Fruit fly (Drosophila melanogaster) whole organism, embryonic: Measurements from ENCODE around the gene BtbVII.
A peak's percentile ranks its signal among the peaks of the same experiment; 100 is the strongest.

Source experiments
- Awh ChIP-seq: fragments of 200-800 bp; sonication (Bioruptor generic); IDR thresholded peaks from 2 replicates; pipeline ENCODE4, ENCODE4 v1.3.6; 2022; ENCODE audit warnings: missing biosample characterization, missing genetic modification characterization
- CG10543 ChIP-seq: fragments of 200-800 bp; sonication (Bioruptor generic); optimal IDR thresholded peaks from 3 replicates; lab custom pipeline; 2017; ENCODE audit warnings: missing biosample characterization, mild to moderate bottlenecking, missing genetic modification characterization, moderate library complexity
- CG11247 ChIP-seq: fragments of 200-800 bp; sonication (Bioruptor generic); IDR thresholded peaks from 2 replicates; pipeline ENCODE4 v1.3.6; 2022; ENCODE audit warnings: missing biosample characterization, missing genetic modification characterization
- CG15479 ChIP-seq: fragments of 200-800 bp; sonication (Bioruptor generic); optimal IDR thresholded peaks from 3 replicates; lab custom pipeline; 2019; ENCODE audit warnings: missing biosample characterization, mild to moderate bottlenecking, missing genetic modification characterization, moderate library complexity
- CG15601 ChIP-seq: fragments of 200-800 bp; sonication (Bioruptor generic); optimal IDR thresholded peaks from 3 replicates; lab custom pipeline; 2019; ENCODE audit warnings: missing biosample characterization, mild to moderate bottlenecking, missing genetic modification characterization, moderate library complexity
- CG17361 ChIP-seq: fragments of 200-800 bp; sonication (Bioruptor generic); IDR thresholded peaks from 3 replicates; pipeline ENCODE4 v1.3.6; 2022; ENCODE audit warnings: missing biosample characterization, missing genetic modification characterization
- CG18011 ChIP-seq: fragments of 200-800 bp; sonication (Bioruptor generic); optimal IDR thresholded peaks from 2 replicates; lab custom pipeline; 2017; ENCODE audit warnings: missing biosample characterization, missing genetic modification characterization, mild to moderate bottlenecking, moderate library complexity, missing genotype
- CG32772 ChIP-seq: fragments of 200-800 bp; sonication (Bioruptor generic); IDR thresholded peaks from 2 replicates; pipeline ENCODE4 v1.3.6; 2022; ENCODE audit warnings: missing biosample characterization, missing genetic modification characterization
- CG4424 ChIP-seq: fragments of 200-800 bp; sonication (Bioruptor generic); optimal IDR thresholded peaks from 3 replicates; lab custom pipeline; 2016; ENCODE audit warnings: missing biosample characterization, missing genetic modification characterization
- CG9609 ChIP-seq: fragments of 200-800 bp; sonication (Bioruptor generic); optimal IDR thresholded peaks from 3 replicates; lab custom pipeline; 2016; ENCODE audit warnings: missing biosample characterization, missing genetic modification characterization
- CG9727 ChIP-seq: fragments of 200-800 bp; sonication (Bioruptor generic); optimal IDR thresholded peaks from 3 replicates; lab custom pipeline; 2017; ENCODE audit warnings: missing biosample characterization, mild to moderate bottlenecking, missing genetic modification characterization
- CG9876 ChIP-seq: fragments of 200-800 bp; sonication (Bioruptor generic); optimal IDR thresholded peaks from 2 replicates; lab custom pipeline; 2016; ENCODE audit warnings: missing biosample characterization, missing genetic modification characterization
- Chrac-16 ChIP-seq: fragments of 200-800 bp; sonication (Bioruptor generic); optimal IDR thresholded peaks from 3 replicates; lab custom pipeline; 2016; ENCODE audit warnings: missing biosample characterization, missing genetic modification characterization
- D ChIP-seq, 2 experiments: fragments of 200-800 bp in 1 of 2; fragments of >200 bp in 1 of 2; sonication (Bioruptor generic) in 1 of 2; optimal IDR thresholded peaks; 2 replicates in 1 of 2; 3 replicates in 1 of 2; lab custom pipeline; 2017; ENCODE audit warnings: mild to moderate bottlenecking in 1 of 2, missing biosample characterization in 1 of 2, missing genetic modification characterization in 1 of 2, missing genetic modification reagents in 1 of 2
- Doc3 ChIP-seq: fragments of 200-800 bp; sonication (Bioruptor generic); IDR thresholded peaks from 3 replicates; pipeline ENCODE4 v1.3.6; 2022; ENCODE audit warnings: missing biosample characterization, missing genetic modification characterization; ENCODE audit not compliant: partially characterized antibody
- Dp ChIP-seq: fragments of 200-800 bp; sonication (Bioruptor generic); optimal IDR thresholded peaks from 2 replicates; lab custom pipeline; 2018; ENCODE audit warnings: missing biosample characterization, mild to moderate bottlenecking, missing genetic modification characterization, moderate library complexity
- E2f2 ChIP-seq: fragments of 200-800 bp; sonication (Bioruptor generic); IDR thresholded peaks from 2 replicates; pipeline ENCODE4 v1.3.6; 2022; ENCODE audit warnings: missing biosample characterization, missing genetic modification characterization
- Gug ChIP-seq: fragments of 200-800 bp; sonication (Bioruptor generic); IDR thresholded peaks from 4 replicates; pipeline ENCODE4 v1.3.6; 2022; ENCODE audit warnings: missing biosample characterization, missing genetic modification characterization
- HLHmδ ChIP-seq: fragments of 200-800 bp; sonication (Bioruptor generic); optimal IDR thresholded peaks from 2 replicates; lab custom pipeline; 2018; ENCODE audit warnings: missing biosample characterization, mild to moderate bottlenecking, missing genetic modification characterization, moderate library complexity
- MBD-R2 ChIP-seq: fragments of 200-800 bp; sonication (Bioruptor generic); IDR thresholded peaks from 2 replicates; pipeline ENCODE4 v1.3.6; 2022; ENCODE audit warnings: missing biosample characterization, missing genetic modification characterization
- NFAT ChIP-seq: fragments of 200-800 bp; sonication (Bioruptor generic); IDR thresholded peaks from 2 replicates; pipeline ENCODE4 v1.3.6; 2022; ENCODE audit warnings: missing biosample characterization, missing genetic modification characterization
- Rfx ChIP-seq: fragments of 200-800 bp; sonication (Bioruptor generic); IDR thresholded peaks from 2 replicates; pipeline ENCODE4 v1.3.6; 2022; ENCODE audit warnings: missing biosample characterization, missing genetic modification characterization
- Sin3A ChIP-seq: fragments of >200 bp; optimal IDR thresholded peaks from 2 replicates; lab custom pipeline; 2018
- Usf ChIP-seq: fragments of 200-800 bp; sonication (Bioruptor generic); optimal IDR thresholded peaks from 2 replicates; lab custom pipeline; 2017; ENCODE audit warnings: missing genotype, missing biosample characterization, missing genetic modification characterization
- YL-1 ChIP-seq: fragments of 200-800 bp; sonication (Bioruptor generic); optimal IDR thresholded peaks from 3 replicates; lab custom pipeline; 2017; ENCODE audit warnings: missing biosample characterization, mild to moderate bottlenecking, missing genetic modification characterization
- ac ChIP-seq: fragments of 200-800 bp; sonication (Bioruptor generic); optimal IDR thresholded peaks from 3 replicates; lab custom pipeline; 2017; ENCODE audit warnings: missing biosample characterization, mild to moderate bottlenecking, missing genetic modification characterization
- aop ChIP-seq: fragments of 200-800 bp; sonication (Bioruptor generic); IDR thresholded peaks from 2 replicates; pipeline ENCODE4 v1.3.6; 2022; ENCODE audit warnings: missing biosample characterization, missing genetic modification characterization
- ap ChIP-seq: fragments of 200-800 bp; sonication (Bioruptor generic); IDR thresholded peaks from 2 replicates; pipeline ENCODE4 v1.3.6; 2022; ENCODE audit warnings: missing biosample characterization, missing genetic modification characterization
- ato ChIP-seq: fragments of 200-800 bp; sonication (Bioruptor generic); IDR thresholded peaks from 2 replicates; pipeline ENCODE4 v1.3.6; 2022; ENCODE audit warnings: missing biosample characterization, missing genetic modification characterization; ENCODE audit not compliant: partially characterized antibody
- croc ChIP-seq: fragments of 200-800 bp; sonication (Bioruptor generic); conservative IDR thresholded peaks from 3 replicates; pipeline ENCODE4 v1.3.6; 2022; ENCODE audit warnings: missing biosample characterization, missing genetic modification characterization
- danr ChIP-seq: fragments of 200-800 bp; sonication (Bioruptor generic); IDR thresholded peaks from 2 replicates; pipeline ENCODE4 v1.3.6; 2022; ENCODE audit warnings: missing biosample characterization, missing genetic modification characterization
- dati ChIP-seq: fragments of 200-800 bp; sonication (Bioruptor generic); IDR thresholded peaks from 2 replicates; pipeline ENCODE4 v1.3.6; 2022; ENCODE audit warnings: missing biosample characterization, missing genetic modification characterization
- dysf ChIP-seq: fragments of 200-800 bp; sonication (Bioruptor generic); IDR thresholded peaks from 3 replicates; pipeline ENCODE4 v1.3.6; 2022; ENCODE audit warnings: missing biosample characterization, missing genetic modification characterization
- eyg ChIP-seq: fragments of 200-800 bp; sonication (Bioruptor generic); optimal IDR thresholded peaks from 3 replicates; lab custom pipeline; 2016; ENCODE audit warnings: missing biosample characterization, missing genetic modification characterization
- ftz-f1 ChIP-seq: fragments of 200-800 bp; sonication (Bioruptor generic); optimal IDR thresholded peaks from 2 replicates; lab custom pipeline; 2016; ENCODE audit warnings: missing biosample characterization, missing genetic modification characterization
- gce ChIP-seq: fragments of 200-800 bp; sonication (Bioruptor generic); IDR thresholded peaks from 3 replicates; pipeline ENCODE4 v1.3.6; 2022; ENCODE audit warnings: missing biosample characterization, missing genetic modification characterization
- gfzf ChIP-seq: fragments of 200-800 bp; sonication (Bioruptor generic); optimal IDR thresholded peaks from 2 replicates; lab custom pipeline; 2016; ENCODE audit warnings: missing biosample characterization, mild to moderate bottlenecking, missing genetic modification characterization, moderate library complexity
- inv ChIP-seq: fragments of 200-800 bp; sonication (Bioruptor generic); IDR thresholded peaks from 2 replicates; pipeline ENCODE4 v1.3.6; 2022; ENCODE audit warnings: missing biosample characterization, missing genetic modification characterization; ENCODE audit not compliant: partially characterized antibody
- jumu ChIP-seq: fragments of 200-800 bp; sonication (Bioruptor generic); optimal IDR thresholded peaks from 3 replicates; lab custom pipeline; 2016; ENCODE audit warnings: missing biosample characterization, missing genetic modification characterization
- knrl ChIP-seq: fragments of 200-800 bp; sonication (Bioruptor generic); IDR thresholded peaks from 3 replicates; pipeline ENCODE4 v1.3.6; 2022; ENCODE audit warnings: missing biosample characterization, missing genetic modification characterization; ENCODE audit not compliant: partially characterized antibody
- mam ChIP-seq: fragments of 200-800 bp; sonication (Bioruptor generic); optimal IDR thresholded peaks from 3 replicates; lab custom pipeline; 2016; ENCODE audit warnings: missing biosample characterization, missing genetic modification characterization
- mld ChIP-seq: fragments of 200-800 bp; sonication (Bioruptor generic); IDR thresholded peaks from 3 replicates; pipeline ENCODE4 v1.3.6; 2022; ENCODE audit warnings: missing biosample characterization, missing genetic modification characterization; ENCODE audit not compliant: partially characterized antibody
- psq ChIP-seq: fragments of 200-800 bp; sonication (Bioruptor generic); optimal IDR thresholded peaks from 2 replicates; lab custom pipeline; 2017; ENCODE audit warnings: missing biosample characterization, missing genetic modification characterization
- row ChIP-seq: fragments of 200-800 bp; sonication (Bioruptor generic); IDR thresholded peaks from 3 replicates; pipeline ENCODE4 v1.3.6; 2022; ENCODE audit warnings: missing biosample characterization, missing genetic modification characterization
- sqz ChIP-seq: fragments of 200-800 bp; sonication (Bioruptor generic); optimal IDR thresholded peaks from 3 replicates; lab custom pipeline; 2018; ENCODE audit warnings: missing biosample characterization, mild to moderate bottlenecking, missing genetic modification characterization
- toy ChIP-seq: fragments of 200-800 bp; sonication (Bioruptor generic); IDR thresholded peaks from 2 replicates; pipeline ENCODE4 v1.3.6; 2022; ENCODE audit warnings: missing biosample characterization, missing genetic modification characterization
- unc-4 ChIP-seq: fragments of 200-800 bp; sonication (Bioruptor generic); IDR thresholded peaks from 2 replicates; pipeline ENCODE4 v1.3.6; 2022; ENCODE audit warnings: missing biosample characterization, missing genetic modification characterization; ENCODE audit not compliant: partially characterized antibody

The BtbVII gene

dm6 chr3L:3187263-3187662 is 38.8 kb downstream of the BtbVII start, which contains the start of gene CG14957:
Gene CG14957, plus strand, starts transcription at chr3L:3187563.
- no peak for TF ChIP-seq psq (GFP tag; lab: Kevin White, UChicago)
- TF ChIP-seq Rfx = 0 out of 2 replicates have a peak, but pooled peaks have one; percentile 12

- TF ChIP-seq CG32772 (GFP tag; lab: Robert Waterston, UW) (no peak), YL-1 (GFP tag; lab: Kevin White, UChicago) (no peak), CG18011 (no peak), dati (no peak), gce (GFP tag; lab: Robert Waterston, UW) (no peak), CG17361 (no peak)
Measured at dm6 chr3L:3189647-3190046, 41.2 kb downstream of the BtbVII start, which contains the start of the genes CG42525 and CG14958. Gene CG42525, minus strand, starts transcription at chr3L:3189747. Gene CG14958, plus strand, starts transcription at chr3L:3189978.

- TF ChIP-seq CG9727 (no peak), CG15601 (no peak), Awh (GFP tag; lab: Robert Waterston, UW) (no peak), CG15479 (GFP tag; lab: Kevin White, UChicago) (peak; percentile 79), dysf (GFP tag; lab: Robert Waterston, UW) (no peak), Gug (GFP tag; lab: Robert Waterston, UW) (no peak), inv (GFP tag; lab: Robert Waterston, UW) (peak; percentile 86), gfzf (GFP tag; lab: Kevin White, UChicago) (no peak), aop (GFP tag; lab: Robert Waterston, UW) (no peak), HLHmδ (GFP tag; lab: Kevin White, UChicago) (no peak), NFAT (GFP tag; lab: Robert Waterston, UW) (no peak), D (optimal IDR thresholded peaks at IDR 0.05; lab: Kevin White, UChicago) (no peak), D (GFP tag; optimal IDR thresholded peaks at IDR 0.05; lab: Kevin White, UChicago) (no peak), sqz (GFP tag; lab: Kevin White, UChicago) (no peak), ftz-f1 (GFP tag; lab: Kevin White, UChicago) (no peak), eyg (GFP tag; lab: Kevin White, UChicago) (no peak), unc-4 (GFP tag; lab: Robert Waterston, UW) (peak; percentile 95), toy (GFP tag; lab: Robert Waterston, UW) (no peak), CG11247 (GFP tag; lab: Robert Waterston, UW) (no peak), knrl (GFP tag; lab: Robert Waterston, UW) (peak; percentile 91), Sin3A (peak; percentile 84), Chrac-16 (GFP tag; lab: Kevin White, UChicago) (no peak), Doc3 (GFP tag; lab: Robert Waterston, UW) (peak; percentile 90), Dp (GFP tag; lab: Kevin White, UChicago) (peak; percentile 81), CG9876 (no peak), danr (GFP tag; lab: Robert Waterston, UW) (no peak), CG9609 (no peak), croc (GFP tag; lab: Robert Waterston, UW) (no peak), mld (GFP tag; lab: Robert Waterston, UW) (peak; percentile 75; the same call in 2 of the 3 replicates), ato (GFP tag; lab: Robert Waterston, UW) (peak; percentile 75), Usf (GFP tag; lab: Kevin White, UChicago) (no peak), CG18011 (no peak), ac (no peak), CG10543 (GFP tag; lab: Kevin White, UChicago) (no peak), jumu (GFP tag; lab: Kevin White, UChicago) (no peak), ap (no peak), E2f2 (GFP tag; lab: Robert Waterston, UW) (peak; percentile 42), row (GFP tag; lab: Robert Waterston, UW) (peak; percentile 50; the same call in 2 of the 3 replicates), CG4424 (GFP tag; lab: Kevin White, UChicago) (no peak), mam (peak; percentile 13), MBD-R2 (GFP tag; lab: Robert Waterston, UW) (peak; percentile 62)
Measured at dm6 chr3L:3192333-3192894, 44.0 kb downstream of the BtbVII start, which contains the start of gene CG14965. Gene CG14965, minus strand, starts transcription at chr3L:3192491.
